Fruit fly (Drosophila melanogaster): Measurements from ENCODE around the gene CG13390.

- TF ChIP-seq CG14711 (tag; optimal IDR thresholded peaks at IDR 0.05) = no peak
- TF ChIP-seq cic (GFP tag; optimal IDR thresholded peaks at IDR 0.05) = no peak
- TF ChIP-seq CG11617 (GFP tag; optimal IDR thresholded peaks at IDR 0.05) = no peak
- TF ChIP-seq ovo (GFP tag; optimal IDR thresholded peaks at IDR 0.05) = no peak
- no peak for TF ChIP-seq CG12768 (GFP tag; optimal IDR thresholded peaks at IDR 0.05)
Measured at dm6 chr2L:8418113-8418885, 41.7 kb upstream of the CG13390 start.

Data from whole organism, adult.